Worm (Caenorhabditis elegans): ENCODE results near the gene gss-1.

gss-1 gene

DNA sequence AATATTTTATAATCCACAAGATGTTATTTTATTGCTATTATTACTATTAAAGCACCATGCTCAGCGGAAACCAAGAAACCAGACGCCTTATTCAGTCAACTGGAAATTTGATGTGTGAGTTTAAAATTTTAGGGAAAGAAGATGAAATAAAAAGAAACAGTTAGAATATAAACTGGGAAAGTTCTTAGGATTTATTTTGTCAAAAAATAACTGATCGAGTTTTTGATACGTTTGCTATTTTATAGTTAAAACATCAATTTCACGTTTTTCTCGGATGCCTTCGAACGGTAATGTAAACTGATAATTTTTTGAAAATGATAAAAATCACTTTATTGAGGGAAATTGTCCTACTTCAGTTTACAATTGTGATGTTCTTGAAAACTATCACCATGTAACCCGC is 43.8 kb downstream of the gss-1 start, which contains the start of gene C06C3.3:
Gene C06C3.3, minus strand, starts transcription at position 101 of the 400 bp plus-strand sequence.
- TF ChIP-seq lin-35 (GFP tag; optimal IDR thresholded peaks at IDR 0.05) = no peak
- TF ChIP-seq nhr-28 (tag; optimal IDR thresholded peaks at IDR 0.05) = no peak
- TF ChIP-seq unc-86 (tag; optimal IDR thresholded peaks at IDR 0.05) = no peak

DNA sequence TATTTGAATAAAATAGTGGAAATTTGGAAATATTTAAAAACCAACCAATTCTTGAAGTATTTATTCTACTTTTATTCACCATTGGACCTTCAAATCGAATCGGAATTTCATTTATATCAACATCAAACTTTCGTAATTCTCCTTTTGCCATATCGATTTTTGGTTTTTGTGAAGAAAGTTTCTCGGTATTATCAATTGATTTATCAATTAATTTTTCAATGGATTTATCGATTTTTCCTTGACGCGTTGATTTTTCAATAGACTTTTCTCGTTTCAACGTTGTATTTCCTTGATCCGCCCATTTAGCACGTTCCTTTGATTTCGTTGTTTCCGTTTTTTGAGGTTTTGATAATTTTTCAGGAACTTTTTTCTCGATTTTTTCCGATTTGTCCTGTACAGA is 46.8 kb downstream of the gss-1 start:
- TF ChIP-seq efl-3 (GFP tag; optimal IDR thresholded peaks at IDR 0.05) (no peak), ceh-8 (GFP tag; optimal IDR thresholded peaks at IDR 0.05) (no peak), F16B12.6 (tag; optimal IDR thresholded peaks at IDR 0.05) (no peak), ces-1 (GFP tag; optimal IDR thresholded peaks at IDR 0.05) (no peak), hlh-4 (tag; optimal IDR thresholded peaks at IDR 0.05) (no peak), elt-2 (tag; optimal IDR thresholded peaks at IDR 0.05) (no peak), C16A3.4 (tag; optimal IDR thresholded peaks at IDR 0.05) (no peak), nhr-11 (tag; optimal IDR thresholded peaks at IDR 0.05) (no peak), tbx-2 (tag; optimal IDR thresholded peaks at IDR 0.05) (no peak), nhr-85 (tag) (no peak), C34B4.2 (tag; optimal IDR thresholded peaks at IDR 0.05) (no peak)

Measured in whole organism, L1 larva.